Fruit fly (Drosophila melanogaster): ENCODE data around the gene ovo.

dm6 chrX:5013011-5013410 lies 35.1 kb upstream of the ovo start:
- TF ChIP-seq CG10979 (tag; optimal IDR thresholded peaks at IDR 0.05), result no peak
- no peak for TF ChIP-seq CG17829 (tag; optimal IDR thresholded peaks at IDR 0.05)
- no peak for TF ChIP-seq Nf-YB (GFP tag; optimal IDR thresholded peaks at IDR 0.05)
- no peak for TF ChIP-seq CG3847 (GFP tag; IDR thresholded peaks at IDR 0.05)
- no peak for TF ChIP-seq CoRest (tag; optimal IDR thresholded peaks at IDR 0.05)
- no peak for TF ChIP-seq Dek (tag; optimal IDR thresholded peaks at IDR 0.05)
- TF ChIP-seq lilli (GFP tag; optimal IDR thresholded peaks at IDR 0.05), result no peak
- TF ChIP-seq E2f2 (GFP tag; IDR thresholded peaks at IDR 0.05), result no peak
- no peak for TF ChIP-seq twi (tag; optimal IDR thresholded peaks at IDR 0.05)

Data from whole organism, embryonic.